Worm (Caenorhabditis elegans): Measurements from ENCODE around the gene nduc-2.

ce11 chrIII:2769078-2769477 is 17.6 kb upstream of the nduc-2 start:
- TF ChIP-seq jun-1 (tag; optimal IDR thresholded peaks at IDR 0.05) (no peak), ceh-44 (GFP tag; IDR thresholded peaks at IDR 0.05) (no peak), nhr-11 (tag; optimal IDR thresholded peaks at IDR 0.05) (no peak), hmg-1.1 (GFP tag; IDR thresholded peaks at IDR 0.05) (no peak), T26A8.4 (GFP tag; IDR thresholded peaks at IDR 0.05) (no peak), lsy-2 (tag; optimal IDR thresholded peaks at IDR 0.05) (no peak), unc-62 (GFP tag; optimal IDR thresholded peaks at IDR 0.05 in 1 of 2) (no peak), unc-62 (tag; optimal IDR thresholded peaks at IDR 0.05) (no peak), set-16 (GFP tag; IDR thresholded peaks at IDR 0.05) (no peak)
